Worm (Caenorhabditis elegans): ENCODE measurements around the gene F08F8.7.

DNA sequence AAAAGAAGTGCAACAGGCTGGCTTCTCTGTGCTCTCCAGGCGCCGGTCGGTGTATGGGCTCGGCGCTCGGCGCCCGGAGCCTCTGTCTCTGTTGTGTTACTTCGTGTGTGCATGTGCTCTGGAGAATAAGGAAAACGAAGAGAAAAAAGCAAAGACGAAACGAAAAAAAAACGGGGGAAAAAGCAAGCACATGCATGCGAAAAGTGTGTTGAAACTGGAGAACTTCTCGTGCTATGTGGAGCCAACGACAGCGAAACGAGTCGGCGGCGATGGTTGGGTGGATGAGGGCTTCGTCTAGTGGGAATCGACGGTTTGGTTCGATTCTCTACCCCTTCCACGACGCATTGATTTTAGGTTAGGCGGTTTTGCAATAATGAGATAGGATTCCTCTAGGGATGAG, 40.4 kb upstream of the F08F8.7 start:
- TF ChIP-seq sem-2 (GFP tag; optimal IDR thresholded peaks at IDR 0.05) (no peak), snpc-4 (tag; optimal IDR thresholded peaks at IDR 0.05) (no peak)

Measured in whole organism, mixed stage, embryonic.